Worm (Caenorhabditis elegans): ENCODE measurements around the gene nhr-100.

nhr-100 gene

ce11 chrIV:9716490-9716889 lies 12.0 kb upstream of the nhr-100 start:
- TF ChIP-seq ceh-82 (tag; optimal IDR thresholded peaks at IDR 0.05), result no peak
- no peak for TF ChIP-seq ama-1 (optimal IDR thresholded peaks at IDR 0.05)
- TF ChIP-seq alr-1 (tag; optimal IDR thresholded peaks at IDR 0.05), result no peak
- TF ChIP-seq peb-1 (tag; optimal IDR thresholded peaks at IDR 0.05), result no peak
- no peak for TF ChIP-seq gmeb-1 (tag; optimal IDR thresholded peaks at IDR 0.05)
- peak; percentile 92 for TF ChIP-seq fos-1 (tag; optimal IDR thresholded peaks at IDR 0.05)
- peak; percentile 93 for TF ChIP-seq blmp-1 (tag; optimal IDR thresholded peaks at IDR 0.05; ENCODE audit: insufficient read depth)
- TF ChIP-seq C34F6.9 (tag; optimal IDR thresholded peaks at IDR 0.05), result peak; percentile 16
- TF ChIP-seq F13H6.1 (tag; optimal IDR thresholded peaks at IDR 0.05), result no peak
- no peak for TF ChIP-seq elt-1 (tag; optimal IDR thresholded peaks at IDR 0.05)
- no peak for TF ChIP-seq ZK546.5 (tag; optimal IDR thresholded peaks at IDR 0.05)
- no peak for TF ChIP-seq zag-1 (tag; optimal IDR thresholded peaks at IDR 0.05)
- no peak for TF ChIP-seq nhr-10 (tag; optimal IDR thresholded peaks at IDR 0.05)
- no peak for TF ChIP-seq aly-2 (tag; optimal IDR thresholded peaks at IDR 0.05)
- no peak for TF ChIP-seq nhr-23 (tag; optimal IDR thresholded peaks at IDR 0.05)
- TF ChIP-seq unc-62 (GFP tag; optimal IDR thresholded peaks at IDR 0.05), result no peak
- TF ChIP-seq sma-3 (GFP tag; optimal IDR thresholded peaks at IDR 0.05), result peak; percentile 24
- no peak for TF ChIP-seq mab-5 (tag; optimal IDR thresholded peaks at IDR 0.05)
- TF ChIP-seq unc-55 (GFP tag; optimal IDR thresholded peaks at IDR 0.05), result no peak
- TF ChIP-seq nhr-6 (tag; optimal IDR thresholded peaks at IDR 0.05), result no peak
- no peak for TF ChIP-seq lin-13 (GFP tag; optimal IDR thresholded peaks at IDR 0.05)
- TF ChIP-seq egl-27 (tag; optimal IDR thresholded peaks at IDR 0.05), result no peak
- TF ChIP-seq nhr-25 (tag; optimal IDR thresholded peaks at IDR 0.05), result peak; percentile 63
- no peak for TF ChIP-seq nhr-77 (tag; optimal IDR thresholded peaks at IDR 0.05)
- TF ChIP-seq mbf-1 (tag; optimal IDR thresholded peaks at IDR 0.05), result no peak
- TF ChIP-seq ztf-11 (tag; optimal IDR thresholded peaks at IDR 0.05), result no peak
- TF ChIP-seq skn-1 (tag; optimal IDR thresholded peaks at IDR 0.05), result peak; percentile 40
- no peak for TF ChIP-seq mdl-1 (tag; optimal IDR thresholded peaks at IDR 0.05)
- no peak for TF ChIP-seq sma-9 (GFP tag; optimal IDR thresholded peaks at IDR 0.05)
- no peak for TF ChIP-seq sma-9 (tag; optimal IDR thresholded peaks at IDR 0.05)
- no peak for TF ChIP-seq dmd-4 (tag; optimal IDR thresholded peaks at IDR 0.05)
- TF ChIP-seq ztf-4 (tag; optimal IDR thresholded peaks at IDR 0.05), result no peak
- no peak for TF ChIP-seq nhr-11 (tag; optimal IDR thresholded peaks at IDR 0.05)
- TF ChIP-seq sem-4 (tag; optimal IDR thresholded peaks at IDR 0.05), result no peak
- TF ChIP-seq lsy-2 (tag; optimal IDR thresholded peaks at IDR 0.05), result peak in 1 of 2 experiments; percentile 15
- TF ChIP-seq lin-39 (tag; optimal IDR thresholded peaks at IDR 0.05), result no peak
- peak; percentile 7 for TF ChIP-seq snpc-4 (tag; optimal IDR thresholded peaks at IDR 0.05)
- TF ChIP-seq nhr-21 (tag; optimal IDR thresholded peaks at IDR 0.05), result peak; percentile 21
- TF ChIP-seq ceh-16 (tag; optimal IDR thresholded peaks at IDR 0.05), result no peak
- TF ChIP-seq nhr-12 (tag; optimal IDR thresholded peaks at IDR 0.05), result no peak
- TF ChIP-seq unc-39 (tag; optimal IDR thresholded peaks at IDR 0.05), result no peak
- TF ChIP-seq crh-2 (tag; optimal IDR thresholded peaks at IDR 0.05), result peak; percentile 69
- TF ChIP-seq nhr-237 (tag; optimal IDR thresholded peaks at IDR 0.05), result no peak
- no peak for TF ChIP-seq R02D3.7 (tag; optimal IDR thresholded peaks at IDR 0.05)
- TF ChIP-seq ztf-1 (GFP tag; conservative IDR thresholded peaks at IDR 0.05), result no peak
- TF ChIP-seq elt-3 (tag; optimal IDR thresholded peaks at IDR 0.05), result no peak
- no peak for TF ChIP-seq lin-11 (tag; optimal IDR thresholded peaks at IDR 0.05)
- TF ChIP-seq nhr-129 (tag; optimal IDR thresholded peaks at IDR 0.05), result peak; percentile 31
- TF ChIP-seq Y55F3AM.14 (GFP tag; optimal IDR thresholded peaks at IDR 0.05), result no peak

ce11 chrIV:9717844-9718243 lies 10.6 kb upstream of the nhr-100 start:
- no peak for TF ChIP-seq sma-3 (GFP tag; optimal IDR thresholded peaks at IDR 0.05)
- peak; percentile 6 for TF ChIP-seq sma-9 (GFP tag; optimal IDR thresholded peaks at IDR 0.05)
- TF ChIP-seq sma-9 (tag; optimal IDR thresholded peaks at IDR 0.05), result no peak
- TF ChIP-seq ztf-4 (tag; optimal IDR thresholded peaks at IDR 0.05), result no peak
- TF ChIP-seq nhr-129 (tag; optimal IDR thresholded peaks at IDR 0.05), result peak; percentile 98

All from whole organism, L2 larva.